Worm (Caenorhabditis elegans) whole organism, L1 larva: Measurements from ENCODE around the gene F21C10.18.
A peak's percentile ranks its signal among the peaks of the same experiment; 100 is the strongest.

Source experiments
- F16B12.6 ChIP-seq: fragments of 150-350 bp; optimal IDR thresholded peaks from 2 replicates; lab custom pipeline; 2014; ENCODE audit warnings: missing biosample characterization, missing genetic modification characterization
- Y116A8C.19 ChIP-seq: sonication (generic microtip); optimal IDR thresholded peaks from 2 replicates; lab custom pipeline; 2016; ENCODE audit warnings: missing compliant biosample characterization, missing genetic modification characterization, borderline replicate concordance
- aly-2 ChIP-seq: fragments of 150-350 bp; optimal IDR thresholded peaks from 2 replicates; lab custom pipeline; 2014; ENCODE audit warnings: missing biosample characterization, missing genetic modification characterization
- ama-1 ChIP-seq: fragments of 150-350 bp; optimal IDR thresholded peaks from 2 replicates; lab custom pipeline; 2014
- blmp-1 ChIP-seq: fragments of 150-350 bp; optimal IDR thresholded peaks from 2 replicates; lab custom pipeline; 2014; ENCODE audit warnings: missing biosample characterization, missing genetic modification characterization
- ceh-63 ChIP-seq: fragments of 200-800 bp; sonication (Bioruptor generic); optimal IDR thresholded peaks from 2 replicates; lab custom pipeline; 2018; ENCODE audit warnings: mild to moderate bottlenecking, missing genetic modification characterization, missing compliant biosample characterization
- ceh-8 ChIP-seq: fragments of 200-800 bp; sonication (Bioruptor generic); optimal IDR thresholded peaks from 2 replicates; lab custom pipeline; 2018; ENCODE audit warnings: mild to moderate bottlenecking, missing genetic modification characterization, moderate library complexity, missing compliant biosample characterization
- egl-13 ChIP-seq: sonication (generic microtip); optimal IDR thresholded peaks from 2 replicates; lab custom pipeline; 2016; ENCODE audit warnings: missing genotype, missing genetic modification reagents, missing genetic modification characterization, missing compliant biosample characterization
- elt-2 ChIP-seq: sonication (generic microtip); optimal IDR thresholded peaks from 2 replicates; lab custom pipeline; 2016; ENCODE audit warnings: missing genetic modification characterization, mild to moderate bottlenecking, inconsistent platforms, missing compliant biosample characterization, missing genetic modification reagents
- elt-3 ChIP-seq, 6 experiments: fragments of 150-350 bp in 1 of 6; sonication (generic microtip); optimal IDR thresholded peaks; 2 replicates each; lab custom pipeline; 2017 to 2018; ENCODE audit warnings: missing biosample characterization in 6 of 6, missing genetic modification characterization in 6 of 6, inconsistent platforms in 1 of 6
- ets-5 ChIP-seq: fragments of 200-800 bp; sonication (Bioruptor generic); IDR thresholded peaks from 2 replicates; pipeline ENCODE4 v1.3.6; 2022; ENCODE audit warnings: missing genetic modification characterization, missing compliant biosample characterization
- fkh-4 ChIP-seq: sonication (generic microtip); optimal IDR thresholded peaks from 2 replicates; lab custom pipeline; 2016; ENCODE audit warnings: missing compliant biosample characterization, missing genetic modification characterization, borderline replicate concordance
- grh-1 ChIP-seq: fragments of 200-800 bp; sonication (Bioruptor generic); IDR thresholded peaks from 2 replicates; pipeline ENCODE4 v1.3.6; 2022; ENCODE audit warnings: missing genetic modification reagents, missing genetic modification characterization, missing compliant biosample characterization
- lin-13 ChIP-seq: fragments of 150-350 bp; optimal IDR thresholded peaks from 2 replicates; lab custom pipeline; 2014; ENCODE audit warnings: missing biosample characterization, missing genetic modification reagents, missing genetic modification characterization
- lin-14 ChIP-seq: fragments of 200-800 bp; sonication (Bioruptor generic); optimal IDR thresholded peaks from 2 replicates; lab custom pipeline; 2018; ENCODE audit warnings: mild to moderate bottlenecking, missing genetic modification characterization, moderate library complexity, missing compliant biosample characterization
- lin-35 ChIP-seq, 2 experiments: fragments of 150-350 bp; optimal IDR thresholded peaks; 2 replicates each; lab custom pipeline; 2014; ENCODE audit warnings: missing biosample characterization in 2 of 2, missing genetic modification characterization in 2 of 2, missing genetic modification reagents in 2 of 2
- lin-39 ChIP-seq: fragments of 150-350 bp; optimal IDR thresholded peaks from 2 replicates; lab custom pipeline; 2014; ENCODE audit warnings: missing biosample characterization, missing genetic modification reagents, missing genetic modification characterization
- mdl-1 ChIP-seq, 2 experiments: fragments of 150-350 bp; optimal IDR thresholded peaks; 2 replicates each; lab custom pipeline; 2014 to 2017; ENCODE audit warnings: missing biosample characterization in 2 of 2, missing genetic modification characterization in 2 of 2, inconsistent platforms in 1 of 2
- mep-1 ChIP-seq: fragments of 150-350 bp; optimal IDR thresholded peaks from 2 replicates; lab custom pipeline; 2014; ENCODE audit warnings: missing biosample characterization, missing genetic modification characterization
- nhr-19 ChIP-seq: fragments of 200-800 bp; sonication (Bioruptor generic); conservative IDR thresholded peaks from 2 replicates; pipeline ENCODE4 v1.3.6; 2022; ENCODE audit warnings: missing genetic modification characterization, missing compliant biosample characterization
- nhr-20 ChIP-seq: sonication (generic microtip); optimal IDR thresholded peaks from 2 replicates; lab custom pipeline; 2016; ENCODE audit warnings: mild to moderate bottlenecking, missing genetic modification characterization, missing compliant biosample characterization
- nhr-237 ChIP-seq: fragments of 150-350 bp; optimal IDR thresholded peaks from 2 replicates; lab custom pipeline; 2014; ENCODE audit warnings: missing biosample characterization, missing genetic modification characterization
- nhr-71 ChIP-seq: sonication (generic microtip); optimal IDR thresholded peaks from 2 replicates; lab custom pipeline; 2016; ENCODE audit warnings: mild to moderate bottlenecking, missing genetic modification characterization, moderate library complexity, missing compliant biosample characterization
- nhr-77 ChIP-seq: fragments of 150-350 bp; optimal IDR thresholded peaks from 2 replicates; lab custom pipeline; 2014; ENCODE audit warnings: missing biosample characterization, missing genetic modification characterization
- nhr-85 ChIP-seq: sonication (generic microtip); peaks from one replicate; lab custom pipeline; 2016; ENCODE audit warnings: missing genetic modification characterization, inconsistent platforms, missing compliant biosample characterization
- nhr-90 ChIP-seq: sonication (generic microtip); optimal IDR thresholded peaks from 2 replicates; lab custom pipeline; 2016; ENCODE audit warnings: mild to moderate bottlenecking, missing genetic modification characterization, missing compliant biosample characterization; ENCODE audit not compliant: poor library complexity
- pag-3 ChIP-seq: sonication (generic microtip); optimal IDR thresholded peaks from 2 replicates; lab custom pipeline; 2017; ENCODE audit warnings: missing genetic modification characterization, mild to moderate bottlenecking, missing compliant biosample characterization, antibody characterized with exemption, borderline replicate concordance; ENCODE audit not compliant: insufficient read depth
- pax-3 ChIP-seq: fragments of 200-800 bp; sonication (Bioruptor generic); optimal IDR thresholded peaks from 2 replicates; lab custom pipeline; 2018; ENCODE audit warnings: mild to moderate bottlenecking, missing genetic modification characterization, moderate library complexity, missing compliant biosample characterization
- snu-23 ChIP-seq: sonication (generic microtip); optimal IDR thresholded peaks from 2 replicates; lab custom pipeline; 2016; ENCODE audit warnings: missing genetic modification characterization, missing compliant biosample characterization
- sup-37 ChIP-seq: fragments of 200-800 bp; sonication (Bioruptor generic); optimal IDR thresholded peaks from 2 replicates; lab custom pipeline; 2018; ENCODE audit warnings: mild to moderate bottlenecking, missing genetic modification characterization, missing compliant biosample characterization
- tbx-2 ChIP-seq: sonication (generic microtip); optimal IDR thresholded peaks from 2 replicates; lab custom pipeline; 2016; ENCODE audit warnings: missing genetic modification characterization, missing compliant biosample characterization
- tlp-1 ChIP-seq: fragments of 150-350 bp; optimal IDR thresholded peaks from 2 replicates; lab custom pipeline; 2014; ENCODE audit warnings: missing biosample characterization, missing genetic modification characterization
- unc-130 ChIP-seq: fragments of 150-350 bp; optimal IDR thresholded peaks from 2 replicates; lab custom pipeline; 2017; ENCODE audit warnings: missing biosample characterization, missing genetic modification characterization, inconsistent platforms
- unc-86 ChIP-seq: sonication (generic microtip); optimal IDR thresholded peaks from 2 replicates; lab custom pipeline; 2016; ENCODE audit warnings: missing genetic modification characterization, missing compliant biosample characterization
- unc-98 ChIP-seq: fragments of 200-800 bp; sonication (Bioruptor generic); IDR thresholded peaks from 2 replicates; pipeline ENCODE4 v1.3.6; 2022; ENCODE audit warnings: missing genetic modification characterization, missing compliant biosample characterization
- vab-15 ChIP-seq: sonication (generic microtip); optimal IDR thresholded peaks from 2 replicates; lab custom pipeline; 2017; ENCODE audit warnings: missing genotype, mild to moderate bottlenecking, missing genetic modification characterization, missing compliant biosample characterization

F21C10.18 gene

DNA sequence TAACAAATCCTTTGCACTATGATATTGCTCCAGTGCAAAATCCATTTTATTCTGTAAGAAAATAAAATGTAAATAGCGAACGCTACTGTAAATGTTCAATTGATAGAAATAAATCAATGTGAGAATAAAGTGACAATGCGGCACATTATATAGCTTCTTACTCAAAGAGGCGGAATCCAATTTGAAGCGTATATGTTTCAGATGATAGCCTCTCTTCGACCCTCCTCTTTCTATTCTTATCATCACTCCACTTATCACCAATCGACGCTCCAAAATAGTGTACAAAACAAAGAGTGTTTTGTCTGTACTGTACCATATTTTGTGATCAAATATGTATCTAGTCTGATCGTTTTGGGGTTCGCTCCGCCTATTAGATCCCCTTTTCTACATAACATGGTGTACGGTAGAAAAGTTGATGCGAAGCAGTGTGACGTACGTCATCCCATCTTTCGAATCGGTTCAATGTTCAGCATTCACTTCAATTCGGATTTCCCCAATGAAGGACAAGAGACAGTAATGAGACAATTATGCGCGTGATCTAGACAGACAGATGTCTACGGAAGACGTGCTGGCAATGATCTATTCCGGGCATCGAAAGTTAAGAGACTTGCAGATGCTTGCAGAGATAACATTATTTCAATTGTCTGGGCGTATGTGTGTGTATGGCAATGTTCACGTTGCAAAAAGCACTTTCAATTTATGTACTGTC lies 38.7 kb downstream of the F21C10.18 start, which contains the start of gene spl-2:
Gene spl-2 (minus strand): TSS at position 51 of the 709 bp plus-strand sequence.
- TF ChIP-seq nhr-90 (tag; lab: Kevin White, UChicago) (peak; percentile 29), elt-2 (tag; lab: Kevin White, UChicago) (peak; percentile 21), lin-14 (GFP tag; lab: Kevin White, UChicago) (peak; percentile 83), nhr-19 (GFP tag; lab: Robert Waterston, UW) (peak; percentile 17; the same call in 1 of the 2 replicates), nhr-85 (peak; percentile 98), mep-1 (peak; percentile 27), nhr-20 (peak; percentile 70), nhr-71 (tag; lab: Kevin White, UChicago) (peak; percentile 63), elt-3 (tag; optimal IDR thresholded peaks at IDR 0.05; lab: Kevin White, UChicago) (peak in 2 of 6 experiments; percentile 5 to 13), Y116A8C.19 (no peak), snu-23 (GFP tag; lab: Kevin White, UChicago) (peak; percentile 35), sup-37 (GFP tag; lab: Kevin White, UChicago) (no peak), blmp-1 (peak; percentile 85), ceh-63 (no peak), tbx-2 (tag; lab: Kevin White, UChicago) (peak; percentile 17), unc-86 (tag; lab: Kevin White, UChicago) (no peak), grh-1 (0 out of 2 replicates have a peak, but pooled peaks have one; percentile 40), mdl-1 (tag; optimal IDR thresholded peaks at IDR 0.05; lab: Kevin White, UChicago) (peak in 1 of 2 experiments; percentile 4)

DNA sequence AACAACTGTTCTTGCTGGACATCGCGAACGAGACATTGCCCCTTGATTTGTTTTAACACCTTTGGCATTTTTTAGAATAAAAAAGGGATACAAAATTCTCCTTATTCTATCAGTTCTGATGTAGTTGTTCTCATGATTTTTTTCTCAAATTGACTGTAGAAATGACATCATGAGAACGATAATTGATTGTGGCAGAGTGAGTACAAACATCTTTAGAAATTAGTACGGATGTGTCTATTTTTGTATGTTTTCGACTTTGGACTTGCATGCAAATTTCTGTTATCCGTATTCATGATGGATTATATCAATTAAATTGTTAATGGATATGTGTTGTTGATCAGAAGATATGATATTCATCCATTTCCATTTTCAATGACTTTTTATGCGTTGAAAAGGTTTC lies 39.8 kb downstream of the F21C10.18 start:
- TF ChIP-seq tbx-2 (tag; lab: Kevin White, UChicago), result peak; percentile 2
- peak; percentile 23 for TF ChIP-seq lin-14 (GFP tag; lab: Kevin White, UChicago)
- peak; percentile 46 for TF ChIP-seq nhr-20
- peak; percentile 82 for TF ChIP-seq nhr-85
- TF ChIP-seq lin-13 (GFP tag; lab: Kevin White, UChicago), result no peak
- TF ChIP-seq aly-2 (tag; lab: Kevin White, UChicago), result no peak
- TF ChIP-seq nhr-71 (tag; lab: Kevin White, UChicago), result peak; percentile 32

DNA sequence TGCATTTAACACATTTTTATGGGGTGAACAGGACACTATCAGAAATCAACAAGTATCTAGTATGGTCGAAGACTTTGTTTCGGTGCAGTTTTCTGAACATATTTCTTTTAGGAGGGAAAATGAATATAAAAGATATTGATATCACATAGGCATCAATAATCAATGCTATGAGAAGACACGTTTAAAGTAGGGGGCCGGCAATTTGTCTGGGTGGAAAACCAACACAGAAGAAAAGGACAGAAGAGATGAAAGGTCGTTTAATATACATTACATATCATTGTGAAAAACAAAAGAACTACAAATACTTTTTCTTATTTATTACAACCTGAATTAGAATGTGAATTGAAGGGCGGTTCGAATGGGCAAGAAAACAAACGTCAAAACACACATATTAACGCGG lies 44.0 kb downstream of the F21C10.18 start:
- TF ChIP-seq nhr-85 (peak; percentile 78), nhr-71 (tag; lab: Kevin White, UChicago) (peak; percentile 7), snu-23 (GFP tag; lab: Kevin White, UChicago) (peak; percentile 4), ets-5 (no peak), nhr-20 (peak; percentile 7)

DNA sequence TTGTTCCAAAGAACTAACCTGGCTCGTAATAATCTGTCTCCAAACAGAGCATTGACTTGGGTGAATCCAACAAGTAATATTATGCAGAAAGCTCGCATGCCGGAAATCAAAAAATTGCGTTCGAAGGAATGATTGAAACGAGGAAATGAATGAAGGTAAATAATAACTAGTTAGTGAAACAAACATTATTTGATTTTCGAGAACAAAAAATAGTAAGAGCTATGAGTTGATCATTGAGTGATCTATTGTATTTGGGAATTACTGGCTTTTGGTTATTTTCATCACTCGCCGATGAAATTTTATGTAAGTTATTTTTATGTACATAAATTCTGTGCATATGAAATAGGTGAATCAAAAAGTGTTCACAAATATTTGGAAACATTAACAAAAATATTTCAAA lies 46.5 kb downstream of the F21C10.18 start, which contains the start of gene B0222.5:
Gene B0222.5 (minus strand): TSS at position 101 of the 400 bp plus-strand sequence.
- TF ChIP-seq Y116A8C.19 (no peak), unc-98 (no peak), ama-1 (lab: Kevin White, UChicago) (no peak), vab-15 (tag; lab: Kevin White, UChicago) (no peak), unc-130 (tag; lab: Kevin White, UChicago) (no peak), ceh-8 (GFP tag; lab: Kevin White, UChicago) (no peak), lin-39 (tag; lab: Kevin White, UChicago) (no peak), nhr-19 (GFP tag; lab: Robert Waterston, UW) (no peak), egl-13 (no peak), pax-3 (tag; lab: Kevin White, UChicago) (no peak), tlp-1 (no peak), nhr-77 (tag; lab: Kevin White, UChicago) (no peak), nhr-237 (tag; lab: Kevin White, UChicago) (no peak), lin-35 (GFP tag; optimal IDR thresholded peaks at IDR 0.05; lab: Kevin White, UChicago) (no peak), mdl-1 (tag; optimal IDR thresholded peaks at IDR 0.05; lab: Kevin White, UChicago) (no peak), pag-3 (tag; lab: Kevin White, UChicago) (no peak), fkh-4 (tag; lab: Kevin White, UChicago) (no peak), F16B12.6 (tag; lab: Kevin White, UChicago) (no peak)
